Worm (Caenorhabditis elegans): ENCODE data around the gene F44A2.5.

ce11 chrV:9293359-9293758 lies 4.1 kb upstream of the F44A2.5 start:
- no peak for TF ChIP-seq him-1 (tag; optimal IDR thresholded peaks at IDR 0.05)
- TF ChIP-seq W03F9.2 (tag; optimal IDR thresholded peaks at IDR 0.05) = no peak

Measured in whole organism, L4/young adult.